Fruit fly (Drosophila melanogaster) S2 (cell line): ENCODE data around the gene Brf.

ENCODE experiments used
- CG8478 ChIP-seq: fragments of >200 bp; optimal IDR thresholded peaks from 2 replicates; lab custom pipeline; 2018
- CTCF ChIP-seq, 2 experiments: fragments of >200 bp; optimal IDR thresholded peaks; 2 replicates each; lab custom pipeline; 2018

dm6 chr3R:17379742-17380141 lies 11.4 kb downstream of the Brf start, which contains the start of gene lute:
- TF ChIP-seq CTCF (optimal IDR thresholded peaks at IDR 0.05; lab: Kevin White, UChicago) (no peak), CG8478 (lab: Kevin White, UChicago) (no peak)
